Worm (Caenorhabditis elegans) whole organism, young adult: ENCODE results near the gene tbb-2.

Experiments used
- B0035.1 ChIP-seq: sonication (generic microtip); optimal IDR thresholded peaks from 2 replicates; lab custom pipeline; 2016; ENCODE audit warnings: missing genetic modification characterization, mild to moderate bottlenecking, missing compliant biosample characterization, missing genotype, missing genetic modification reagents
- B0261.1 ChIP-seq: sonication (generic microtip); optimal IDR thresholded peaks from 2 replicates; lab custom pipeline; 2016; ENCODE audit warnings: mild to moderate bottlenecking, missing genetic modification characterization, moderate library complexity, missing compliant biosample characterization
- B0336.3 ChIP-seq: fragments of 200-800 bp; sonication (Bioruptor generic); IDR thresholded peaks from 2 replicates; pipeline ENCODE4 v1.3.6; 2022; ENCODE audit warnings: missing genetic modification characterization, missing compliant biosample characterization
- C06A6.2 ChIP-seq: fragments of 200-800 bp; sonication (Bioruptor generic); conservative IDR thresholded peaks from 2 replicates; pipeline ENCODE4 v1.3.6; 2022; ENCODE audit warnings: missing genetic modification characterization, missing compliant biosample characterization
- F33H1.4 ChIP-seq: fragments of 200-800 bp; sonication (Bioruptor generic); IDR thresholded peaks from 2 replicates; pipeline ENCODE4 v1.3.6; 2022; ENCODE audit warnings: missing genetic modification reagents, missing genetic modification characterization, missing compliant biosample characterization
- F49E8.2 ChIP-seq: sonication (generic microtip); optimal IDR thresholded peaks from 3 replicates; lab custom pipeline; 2017; ENCODE audit warnings: missing genetic modification characterization, mild to moderate bottlenecking, missing compliant biosample characterization, antibody characterized with exemption, moderate library complexity; ENCODE audit not compliant: insufficient read depth
- F57A8.1 ChIP-seq: fragments of 200-800 bp; sonication (Bioruptor generic); optimal IDR thresholded peaks from 2 replicates; lab custom pipeline; 2018; ENCODE audit warnings: mild to moderate bottlenecking, missing genetic modification characterization, moderate library complexity, missing compliant biosample characterization
- F57C9.4 ChIP-seq: sonication (generic microtip); optimal IDR thresholded peaks from 2 replicates; lab custom pipeline; 2017; ENCODE audit warnings: mild to moderate bottlenecking, missing genetic modification characterization, missing compliant biosample characterization
- K12H6.12 ChIP-seq: fragments of 200-800 bp; sonication (Bioruptor generic); optimal IDR thresholded peaks from 2 replicates; lab custom pipeline; 2018; ENCODE audit warnings: mild to moderate bottlenecking, missing genetic modification characterization, missing compliant biosample characterization
- T26A5.8 ChIP-seq: sonication (generic microtip); optimal IDR thresholded peaks from 2 replicates; lab custom pipeline; 2016; ENCODE audit warnings: missing genetic modification characterization, missing compliant biosample characterization
- Y53G8AR.9 ChIP-seq: fragments of 200-800 bp; sonication (Bioruptor generic); conservative IDR thresholded peaks from 2 replicates; pipeline ENCODE4 v1.3.6; 2022; ENCODE audit warnings: missing genetic modification reagents, missing genetic modification characterization, missing compliant biosample characterization
- Y56A3A.18 ChIP-seq: fragments of 200-800 bp; sonication (Bioruptor generic); IDR thresholded peaks from 2 replicates; pipeline ENCODE4 v1.3.6; 2022; ENCODE audit warnings: missing genetic modification reagents, missing genetic modification characterization, missing compliant biosample characterization
- aptf-2 ChIP-seq: fragments of 200-800 bp; sonication (Bioruptor generic); conservative IDR thresholded peaks from 2 replicates; pipeline ENCODE4 v1.3.6; 2022; ENCODE audit warnings: missing genetic modification reagents, missing genetic modification characterization, missing compliant biosample characterization
- attf-3 ChIP-seq: fragments of 200-800 bp; sonication (Bioruptor generic); conservative IDR thresholded peaks from 2 replicates; pipeline ENCODE4 v1.3.6; 2022; ENCODE audit warnings: missing genetic modification reagents, missing genetic modification characterization, missing compliant biosample characterization
- attf-5 ChIP-seq: fragments of 200-800 bp; sonication (Bioruptor generic); optimal IDR thresholded peaks from 2 replicates; lab custom pipeline; 2018; ENCODE audit warnings: mild to moderate bottlenecking, missing genetic modification characterization, missing compliant biosample characterization
- attf-6 ChIP-seq: fragments of 200-800 bp; sonication (Bioruptor generic); IDR thresholded peaks from 2 replicates; pipeline ENCODE4 v1.3.6; 2022; ENCODE audit warnings: missing genetic modification reagents, missing genetic modification characterization, missing compliant biosample characterization
- cebp-1 ChIP-seq, 2 experiments: fragments of 200-800 bp in 1 of 2; sonication (Bioruptor generic) in 1 of 2; sonication (generic microtip) in 1 of 2; IDR thresholded peaks in 1 of 2; optimal IDR thresholded peaks in 1 of 2; 2 replicates each; pipeline versions ENCODE4 v1.3.6 to Lab custom; 2017 to 2022; ENCODE audit warnings: missing compliant biosample characterization in 2 of 2, missing genetic modification characterization in 2 of 2, mild to moderate bottlenecking in 1 of 2, missing genetic modification reagents in 1 of 2, moderate library complexity in 1 of 2
- ceh-27 ChIP-seq: fragments of 200-800 bp; sonication (Bioruptor generic); optimal IDR thresholded peaks from 2 replicates; lab custom pipeline; 2018; ENCODE audit warnings: mild to moderate bottlenecking, missing genetic modification characterization, moderate library complexity, missing compliant biosample characterization
- ceh-79 ChIP-seq: sonication (generic microtip); optimal IDR thresholded peaks from 2 replicates; lab custom pipeline; 2017; ENCODE audit warnings: mild to moderate bottlenecking, missing genetic modification characterization, missing compliant biosample characterization
- fkh-3 ChIP-seq: sonication (generic microtip); optimal IDR thresholded peaks from 2 replicates; lab custom pipeline; 2016; ENCODE audit warnings: mild to moderate bottlenecking, missing genetic modification characterization, missing compliant biosample characterization
- hmg-1.2 ChIP-seq: fragments of 200-800 bp; sonication (Bioruptor generic); IDR thresholded peaks from 2 replicates; pipeline ENCODE4 v1.3.6; 2022; ENCODE audit warnings: missing genetic modification reagents, missing genetic modification characterization, missing compliant biosample characterization
- hrde-1 ChIP-seq: sonication (generic microtip); optimal IDR thresholded peaks from 2 replicates; lab custom pipeline; 2016; ENCODE audit warnings: missing genetic modification characterization, mild to moderate bottlenecking, missing compliant biosample characterization, moderate library complexity, missing genotype, missing genetic modification reagents, borderline replicate concordance
- hsf-1 ChIP-seq: fragments of 200-800 bp; sonication (Bioruptor generic); IDR thresholded peaks from 2 replicates; pipeline ENCODE4 v1.3.6; 2022; ENCODE audit warnings: missing genetic modification reagents, missing genetic modification characterization, missing compliant biosample characterization
- lag-1 ChIP-seq: fragments of 200-800 bp; sonication (Bioruptor generic); IDR thresholded peaks from 2 replicates; pipeline ENCODE4 v1.3.6; 2022; ENCODE audit warnings: missing genetic modification reagents, missing genetic modification characterization, missing compliant biosample characterization
- let-526 ChIP-seq: fragments of 200-800 bp; sonication (Bioruptor generic); IDR thresholded peaks from 2 replicates; pipeline ENCODE4 v1.3.6; 2022; ENCODE audit warnings: missing genetic modification reagents, missing genetic modification characterization, missing compliant biosample characterization
- madf-3 ChIP-seq: fragments of 200-800 bp; sonication (Bioruptor generic); IDR thresholded peaks from 2 replicates; pipeline ENCODE4 v1.3.6; 2022; ENCODE audit warnings: missing genetic modification reagents, missing genetic modification characterization, missing compliant biosample characterization
- madf-6 ChIP-seq: fragments of 200-800 bp; sonication (Bioruptor generic); IDR thresholded peaks from 2 replicates; pipeline ENCODE4 v1.3.6; 2022; ENCODE audit warnings: missing genetic modification reagents, missing genetic modification characterization, missing compliant biosample characterization
- mcd-1 ChIP-seq: fragments of 200-800 bp; sonication (Bioruptor generic); IDR thresholded peaks from 2 replicates; pipeline ENCODE4 v1.3.6; 2022; ENCODE audit warnings: missing genetic modification reagents, missing genetic modification characterization, missing compliant biosample characterization
- nfya-2 ChIP-seq: fragments of 200-800 bp; sonication (Bioruptor generic); IDR thresholded peaks from 2 replicates; pipeline ENCODE4 v1.3.6; 2022; ENCODE audit warnings: missing genetic modification reagents, missing genetic modification characterization, missing compliant biosample characterization
- nfyb-1 ChIP-seq: fragments of 200-800 bp; sonication (Bioruptor generic); IDR thresholded peaks from 2 replicates; pipeline ENCODE4 v1.3.6; 2022; ENCODE audit warnings: missing genetic modification reagents, missing genetic modification characterization, missing compliant biosample characterization
- nhr-80 ChIP-seq: sonication (generic microtip); optimal IDR thresholded peaks from 2 replicates; lab custom pipeline; 2016; ENCODE audit warnings: missing genetic modification characterization, missing compliant biosample characterization
- rpc-1 ChIP-seq, 2 experiments: fragments of 150-350 bp in 1 of 2; sonication (generic microtip) in 1 of 2; optimal IDR thresholded peaks; 2 replicates each; lab custom pipeline; 2014 to 2018; ENCODE audit warnings: missing biosample characterization in 1 of 2, missing genetic modification characterization in 1 of 2, missing genetic modification reagents in 1 of 2, missing genotype in 1 of 2
- snpc-1.3 ChIP-seq: sonication (generic microtip); optimal IDR thresholded peaks from 2 replicates; lab custom pipeline; 2017; ENCODE audit warnings: missing genetic modification characterization, mild to moderate bottlenecking, missing compliant biosample characterization, antibody characterized with exemption, moderate library complexity, missing genotype, missing genetic modification reagents; ENCODE audit not compliant: insufficient read depth
- tlf-1 ChIP-seq: fragments of 200-800 bp; sonication (Bioruptor generic); optimal IDR thresholded peaks from 2 replicates; lab custom pipeline; 2018; ENCODE audit warnings: mild to moderate bottlenecking, missing genetic modification characterization, missing compliant biosample characterization
- xnd-1 ChIP-seq: sonication (generic microtip); optimal IDR thresholded peaks from 2 replicates; lab custom pipeline; 2016; ENCODE audit warnings: missing genotype, missing genetic modification reagents, missing genetic modification characterization, missing compliant biosample characterization
- zfh-2 ChIP-seq: fragments of 200-800 bp; sonication (Bioruptor generic); conservative IDR thresholded peaks from 2 replicates; pipeline ENCODE4 v1.3.6; 2022; ENCODE audit warnings: missing genetic modification reagents, missing genetic modification characterization, missing compliant biosample characterization
- ztf-18 ChIP-seq: sonication (generic microtip); optimal IDR thresholded peaks from 2 replicates; lab custom pipeline; 2016; ENCODE audit warnings: missing genotype, mild to moderate bottlenecking, missing genetic modification characterization, missing compliant biosample characterization
- ztf-25 ChIP-seq: fragments of 200-800 bp; sonication (Bioruptor generic); IDR thresholded peaks from 2 replicates; pipeline ENCODE4 v1.3.6; 2022; ENCODE audit warnings: missing genetic modification reagents, missing genetic modification characterization, missing compliant biosample characterization
- ztf-28 ChIP-seq: fragments of 200-800 bp; sonication (Bioruptor generic); IDR thresholded peaks from 2 replicates; pipeline ENCODE4 v1.3.6; 2022; ENCODE audit warnings: missing genetic modification reagents, missing genetic modification characterization, missing compliant biosample characterization
- ztf-6 ChIP-seq: fragments of 200-800 bp; sonication (Bioruptor generic); IDR thresholded peaks from 2 replicates; pipeline ENCODE4 v1.3.6; 2022; ENCODE audit warnings: missing genetic modification reagents, missing genetic modification characterization, missing compliant biosample characterization

tbb-2 gene

ce11 chrIII:4017527-4017926 lies at the start of gene tbb-2:
Gene tbb-2 (minus strand): TSS chrIII:4017627.
- TF ChIP-seq ztf-18 (no peak), madf-3 (GFP tag; lab: Robert Waterston, UW) (0 out of 2 replicates have a peak, but pooled peaks have one; percentile 14), B0035.1 (tag; lab: Kevin White, UChicago) (no peak)

- TF ChIP-seq snpc-1.3, result no peak
- no peak for TF ChIP-seq Y53G8AR.9 (GFP tag; lab: Robert Waterston, UW)
- TF ChIP-seq B0336.3 (GFP tag; lab: Robert Waterston, UW), result no peak
- TF ChIP-seq let-526 (GFP tag; lab: Robert Waterston, UW), result no peak
- TF ChIP-seq fkh-3 (tag; lab: Kevin White, UChicago), result no peak
- TF ChIP-seq, all 124 proteins: peak for 0
Observed at ce11 chrIII:4066333-4066732, 48.9 kb upstream of the tbb-2 start, which contains the start of gene unc-79. Gene unc-79 (plus strand): TSS chrIII:4066633.

ce11 chrIII:4063724-4064123 lies 46.3 kb upstream of the tbb-2 start:
- TF ChIP-seq hmg-1.2 (GFP tag; lab: Robert Waterston, UW), result no peak; the same call in 1 of the 2 replicates
- peak; percentile 94 for TF ChIP-seq zfh-2 (GFP tag; lab: Robert Waterston, UW)
- TF ChIP-seq nfya-2, result no peak
- TF ChIP-seq F33H1.4 (GFP tag; lab: Robert Waterston, UW), result no peak
- TF ChIP-seq nhr-80 (tag; lab: Kevin White, UChicago), result no peak
- TF ChIP-seq fkh-3 (tag; lab: Kevin White, UChicago), result no peak
- TF ChIP-seq snpc-1.3, result no peak
- TF ChIP-seq F57C9.4 (tag; lab: Kevin White, UChicago), result no peak
- TF ChIP-seq madf-6, result no peak
- no peak for TF ChIP-seq lag-1 (GFP tag; lab: Robert Waterston, UW)
- TF ChIP-seq attf-3, result 0 out of 2 replicates have a peak, but pooled peaks have one; percentile 16
- TF ChIP-seq tlf-1, result no peak
- 0 out of 2 replicates have a peak, but pooled peaks have one; percentile 34 for TF ChIP-seq ztf-25
- TF ChIP-seq xnd-1 (tag; lab: Kevin White, UChicago), result no peak
- no peak for TF ChIP-seq hrde-1 (tag; lab: Kevin White, UChicago)
- TF ChIP-seq mcd-1, result 0 out of 2 replicates have a peak, but pooled peaks have one; percentile 38
- no peak for TF ChIP-seq ceh-79 (tag; lab: Kevin White, UChicago)
- TF ChIP-seq nfyb-1 (GFP tag; lab: Robert Waterston, UW), result no peak
- TF ChIP-seq Y56A3A.18 (GFP tag; lab: Robert Waterston, UW), result no peak
- TF ChIP-seq ztf-18, result peak; percentile 1
- peak; percentile 13 for TF ChIP-seq attf-5
- no peak for TF ChIP-seq ztf-28 (GFP tag; lab: Robert Waterston, UW)
- no peak for TF ChIP-seq T26A5.8 (tag; lab: Kevin White, UChicago)
- no peak for TF ChIP-seq hsf-1 (GFP tag; lab: Robert Waterston, UW)
- TF ChIP-seq rpc-1 (optimal IDR thresholded peaks at IDR 0.05; lab: Kevin White, UChicago), result no peak
- no peak for TF ChIP-seq rpc-1 (tag; optimal IDR thresholded peaks at IDR 0.05; lab: Kevin White, UChicago)
- no peak for TF ChIP-seq F57A8.1 (GFP tag; lab: Kevin White, UChicago)
- no peak for TF ChIP-seq B0261.1
- no peak for TF ChIP-seq F49E8.2 (tag; lab: Kevin White, UChicago)
- no peak for TF ChIP-seq C06A6.2
- no peak for TF ChIP-seq aptf-2 (GFP tag; lab: Robert Waterston, UW)
- no peak for TF ChIP-seq attf-6 (GFP tag; lab: Robert Waterston, UW)
- TF ChIP-seq K12H6.12 (tag; lab: Kevin White, UChicago), result peak; percentile 33
- TF ChIP-seq cebp-1 (GFP tag; IDR thresholded peaks at IDR 0.05; lab: Robert Waterston, UW), result no peak
- TF ChIP-seq cebp-1 (tag; optimal IDR thresholded peaks at IDR 0.05; lab: Kevin White, UChicago), result peak; percentile 38
- TF ChIP-seq ztf-6 (GFP tag; lab: Robert Waterston, UW), result no peak
- no peak for TF ChIP-seq ceh-27 (GFP tag; lab: Kevin White, UChicago)
